Fruit fly (Drosophila melanogaster): Measurements from ENCODE around the gene jumu.
A peak's percentile ranks its signal among the peaks of the same experiment; 100 is the strongest.

jumu gene

DNA sequence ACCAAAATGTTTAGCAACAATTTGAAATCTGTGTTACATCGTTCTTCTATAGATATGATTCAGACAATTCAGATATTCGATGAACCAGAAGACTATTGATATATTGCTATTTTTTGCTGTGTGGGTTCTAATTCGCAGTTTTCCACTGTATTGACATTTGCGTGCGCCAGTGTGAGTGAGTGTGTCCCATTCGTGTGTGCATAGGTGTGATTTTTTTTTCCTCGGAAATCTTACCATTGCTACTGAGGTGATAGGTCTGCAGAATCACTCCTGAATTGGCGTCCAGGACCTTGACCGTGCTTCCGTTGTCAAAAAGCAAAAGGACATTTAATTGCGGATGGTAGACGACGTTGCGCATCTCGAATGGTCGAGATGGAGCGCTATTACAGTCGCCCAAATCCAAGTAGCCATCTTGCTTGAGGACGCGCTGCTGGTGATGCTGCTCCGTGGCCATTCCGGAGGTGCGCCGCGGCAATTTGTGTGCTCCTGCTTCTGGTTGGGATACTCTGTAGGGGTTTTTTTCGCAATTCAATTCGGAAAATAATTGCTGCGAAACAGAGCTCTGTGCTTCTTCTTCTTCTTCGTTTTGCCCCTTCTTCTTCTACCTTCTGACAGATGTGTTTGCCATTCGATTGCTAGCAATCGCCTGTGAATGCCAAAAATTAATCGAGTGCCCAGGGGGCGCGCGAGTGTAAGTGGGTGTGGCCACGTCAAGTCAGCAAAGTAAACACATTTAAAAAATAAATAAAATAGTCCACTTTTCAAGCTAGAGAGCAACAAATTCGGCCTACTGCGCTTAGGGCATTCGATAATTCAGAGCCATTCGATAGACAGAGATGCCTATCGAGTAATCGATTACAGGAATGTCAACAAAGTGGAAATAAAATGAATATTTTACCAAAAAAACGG is 19.0 kb upstream of the jumu start, which contains the start of the genes Bruce and CG12818 (continued):
- TF ChIP-seq vnd (GFP tag; IDR thresholded peaks at IDR 0.05; ENCODE audit: partially characterized antibody) (peak; percentile 78), Dref (GFP tag; IDR thresholded peaks at IDR 0.05) (peak; percentile 89), lilli (GFP tag; optimal IDR thresholded peaks at IDR 0.05) (no peak), Scr (GFP tag; IDR thresholded peaks at IDR 0.05; ENCODE audit: partially characterized antibody) (peak; percentile 75), pan (optimal IDR thresholded peaks at IDR 0.05) (no peak), pan (GFP tag; optimal IDR thresholded peaks at IDR 0.05 in 1 of 2, IDR thresholded peaks at IDR 0.05 in 1 of 2) (peak in 1 of 2 experiments; percentile 5), CG15601 (tag; optimal IDR thresholded peaks at IDR 0.05) (no peak), CG15696 (tag; optimal IDR thresholded peaks at IDR 0.05) (no peak), NFAT (GFP tag; IDR thresholded peaks at IDR 0.05) (no peak), CG2129 (GFP tag; IDR thresholded peaks at IDR 0.05; ENCODE audit: partially characterized antibody) (peak; percentile 51), CG17912 (GFP tag; optimal IDR thresholded peaks at IDR 0.05) (peak; percentile 16), chinmo (GFP tag; IDR thresholded peaks at IDR 0.05; ENCODE audit: partially characterized antibody) (peak; percentile 64; the same call in 1 of the 4 replicates), da (GFP tag; optimal IDR thresholded peaks at IDR 0.05) (no peak), CrebB (tag; optimal IDR thresholded peaks at IDR 0.05) (no peak), CG11085 (GFP tag; IDR thresholded peaks at IDR 0.05) (no peak), CG10979 (tag; optimal IDR thresholded peaks at IDR 0.05) (no peak), Hr39 (optimal IDR thresholded peaks at IDR 0.05) (no peak), CG33213 (GFP tag; optimal IDR thresholded peaks at IDR 0.05) (no peak), Bgb (GFP tag; IDR thresholded peaks at IDR 0.05; ENCODE audit: partially characterized antibody) (peak; percentile 79), nom (GFP tag; optimal IDR thresholded peaks at IDR 0.05) (no peak), Trl (optimal IDR thresholded peaks at IDR 0.05) (no peak), Trl (GFP tag; optimal IDR thresholded peaks at IDR 0.05) (no peak), dati (GFP tag; IDR thresholded peaks at IDR 0.05) (no peak), E2f2 (GFP tag; IDR thresholded peaks at IDR 0.05) (peak; percentile 59; the same call in 1 of the 2 replicates), az2 (GFP tag; optimal IDR thresholded peaks at IDR 0.05) (no peak), Awh (GFP tag; IDR thresholded peaks at IDR 0.05) (no peak), D19A (tag; optimal IDR thresholded peaks at IDR 0.05) (no peak), CG10209 (GFP tag; optimal IDR thresholded peaks at IDR 0.05) (no peak), Neu2 (GFP tag; optimal IDR thresholded peaks at IDR 0.05; ENCODE audit: borderline replicate concordance) (peak; percentile 43), Fer2 (tag; optimal IDR thresholded peaks at IDR 0.05) (no peak), Optix (GFP tag; IDR thresholded peaks at IDR 0.05) (no peak), Rx (GFP tag; IDR thresholded peaks at IDR 0.05) (no peak), Mad (GFP tag; optimal IDR thresholded peaks at IDR 0.05) (peak; percentile 13), CG7839 (tag; optimal IDR thresholded peaks at IDR 0.05) (no peak), sna (GFP tag; IDR thresholded peaks at IDR 0.05; ENCODE audit: partially characterized antibody) (peak; percentile 83), CG15479 (GFP tag; optimal IDR thresholded peaks at IDR 0.05) (peak; percentile 67), CG12391 (tag; optimal IDR thresholded peaks at IDR 0.05) (no peak), sim (GFP tag; IDR thresholded peaks at IDR 0.05) (no peak), cad (GFP tag; optimal IDR thresholded peaks at IDR 0.05) (no peak), MBD-R2 (GFP tag; IDR thresholded peaks at IDR 0.05) (peak; percentile 70; the same call in 1 of the 2 replicates), CG30020 (tag; optimal IDR thresholded peaks at IDR 0.05) (no peak), emc (GFP tag; optimal IDR thresholded peaks at IDR 0.05) (no peak), Xrp1 (GFP tag; IDR thresholded peaks at IDR 0.05) (no peak), gfzf (GFP tag; optimal IDR thresholded peaks at IDR 0.05) (peak; percentile 26), CG1024 (GFP tag; IDR thresholded peaks at IDR 0.05) (no peak), tna (GFP tag; IDR thresholded peaks at IDR 0.05; ENCODE audit: partially characterized antibody) (peak; percentile 93), Dek (tag; optimal IDR thresholded peaks at IDR 0.05) (no peak), jumu (GFP tag; optimal IDR thresholded peaks at IDR 0.05) (peak; percentile 4), CG14860 (GFP tag; IDR thresholded peaks at IDR 0.05; ENCODE audit: partially characterized antibody) (peak; percentile 90)
